Worm (Caenorhabditis elegans): ENCODE measurements around the gene nep-1.

nep-1 gene

DNA sequence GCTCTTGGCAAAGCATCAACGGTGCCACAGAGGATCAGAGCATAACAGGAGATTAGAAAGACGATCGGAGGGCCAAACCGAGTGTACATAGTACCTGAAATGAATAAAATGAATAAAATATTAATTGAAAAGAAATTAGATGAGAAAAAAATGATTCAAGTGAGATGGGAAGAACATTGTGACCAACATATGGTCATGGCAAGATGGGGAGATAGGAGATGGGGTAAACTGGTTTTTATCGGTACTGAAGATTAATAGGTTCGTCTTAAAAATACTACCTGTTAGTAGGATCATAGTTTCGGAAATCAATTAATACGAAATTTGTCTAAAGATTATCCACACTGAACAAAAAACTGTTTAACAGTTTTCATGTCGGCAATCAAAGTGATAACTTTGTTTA, at the start of gene nep-1:
nep-1 (minus strand) TSS at position 101 of the 400 bp plus-strand sequence.
- TF ChIP-seq ceh-9 (tag; optimal IDR thresholded peaks at IDR 0.05) (no peak), sox-4 (tag; optimal IDR thresholded peaks at IDR 0.05) (no peak), dve-1 (tag; optimal IDR thresholded peaks at IDR 0.05) (no peak), ceh-31 (tag; optimal IDR thresholded peaks at IDR 0.05) (no peak), ztf-16 (tag; optimal IDR thresholded peaks at IDR 0.05) (no peak), T23F11.4 (GFP tag; optimal IDR thresholded peaks at IDR 0.05) (no peak), fkh-6 (tag; optimal IDR thresholded peaks at IDR 0.05) (no peak), rnt-1 (tag; optimal IDR thresholded peaks at IDR 0.05) (no peak), unc-3 (GFP tag; conservative IDR thresholded peaks at IDR 0.05) (no peak), unc-3 (tag; optimal IDR thresholded peaks at IDR 0.05) (no peak), elt-2 (tag; optimal IDR thresholded peaks at IDR 0.05) (no peak), odd-2 (tag; optimal IDR thresholded peaks at IDR 0.05) (no peak), ceh-14 (tag; optimal IDR thresholded peaks at IDR 0.05) (no peak)

DNA sequence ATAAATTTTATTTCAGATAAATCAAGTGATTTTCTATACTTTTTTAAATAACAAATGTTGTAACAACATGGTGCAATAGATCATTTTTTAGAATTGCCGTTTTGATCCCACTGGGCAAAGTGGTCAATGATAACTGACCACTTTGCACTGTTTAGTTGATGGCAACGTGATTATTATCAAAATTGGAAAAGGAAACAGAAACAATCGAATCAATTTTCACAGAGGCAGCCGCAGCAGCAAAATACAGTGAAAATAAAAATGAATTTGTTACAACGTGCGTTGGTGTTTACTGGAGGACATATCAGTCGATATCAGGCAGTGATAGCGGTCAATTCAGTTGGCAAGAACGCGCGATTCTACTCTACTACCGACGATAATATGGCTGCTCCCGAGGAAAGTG, 48.8 kb upstream of the nep-1 start, which contains the start of gene VF13D12L.3:
VF13D12L.3 (plus strand) TSS at position 223 of the 400 bp plus-strand sequence.
- TF ChIP-seq ceh-18 (tag; optimal IDR thresholded peaks at IDR 0.05) (no peak), Y22D7AL.16 (tag; optimal IDR thresholded peaks at IDR 0.05) (no peak), pag-3 (tag; optimal IDR thresholded peaks at IDR 0.05; ENCODE audit: borderline replicate concordance) (no peak)

DNA sequence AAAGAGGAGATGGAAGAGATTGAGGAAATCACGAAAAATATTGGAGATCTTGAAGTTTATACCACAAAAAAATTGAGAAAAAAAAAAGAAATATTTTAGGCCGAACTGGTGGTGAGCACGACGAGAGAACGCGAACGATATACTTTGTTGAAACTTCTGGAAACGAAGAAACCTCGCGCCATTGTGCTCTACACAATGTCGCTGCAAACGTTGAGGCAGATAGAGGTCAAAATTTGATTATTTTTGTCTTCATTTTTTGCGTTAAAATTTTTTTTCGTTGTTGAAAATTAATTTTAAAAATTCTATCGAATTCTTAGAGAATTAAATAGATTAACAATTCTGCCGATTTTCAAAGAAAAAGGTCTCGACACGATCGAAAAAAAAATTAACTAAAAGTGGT, 43.7 kb upstream of the nep-1 start:
- TF ChIP-seq nhr-232 (tag; optimal IDR thresholded peaks at IDR 0.05) = no peak
- no peak for TF ChIP-seq zip-5 (tag; optimal IDR thresholded peaks at IDR 0.05)
- TF ChIP-seq ama-1 (optimal IDR thresholded peaks at IDR 0.05) = no peak
- TF ChIP-seq Y22D7AL.16 (tag; optimal IDR thresholded peaks at IDR 0.05) = no peak
- no peak for TF ChIP-seq ref-2 (tag; optimal IDR thresholded peaks at IDR 0.05)
- TF ChIP-seq unc-86 (tag; optimal IDR thresholded peaks at IDR 0.05) = no peak
- no peak for TF ChIP-seq hlh-30 (tag; optimal IDR thresholded peaks at IDR 0.05; ENCODE audit: insufficient read depth)
- no peak for TF ChIP-seq ets-4 (tag; optimal IDR thresholded peaks at IDR 0.05)
- no peak for TF ChIP-seq K09A11.1 (tag; optimal IDR thresholded peaks at IDR 0.05; ENCODE audit: insufficient read depth)
- no peak for TF ChIP-seq F13H6.1 (tag; optimal IDR thresholded peaks at IDR 0.05)
- TF ChIP-seq pag-3 (tag; optimal IDR thresholded peaks at IDR 0.05; ENCODE audit: borderline replicate concordance) = no peak
- no peak for TF ChIP-seq ceh-48 (tag; optimal IDR thresholded peaks at IDR 0.05)
- TF ChIP-seq ceh-18 (tag; optimal IDR thresholded peaks at IDR 0.05) = no peak
- no peak for TF ChIP-seq nhr-11 (tag; optimal IDR thresholded peaks at IDR 0.05)
- TF ChIP-seq sox-4 (tag; optimal IDR thresholded peaks at IDR 0.05) = no peak
- TF ChIP-seq dmd-4 (tag; optimal IDR thresholded peaks at IDR 0.05; ENCODE audit: borderline replicate concordance) = no peak

DNA sequence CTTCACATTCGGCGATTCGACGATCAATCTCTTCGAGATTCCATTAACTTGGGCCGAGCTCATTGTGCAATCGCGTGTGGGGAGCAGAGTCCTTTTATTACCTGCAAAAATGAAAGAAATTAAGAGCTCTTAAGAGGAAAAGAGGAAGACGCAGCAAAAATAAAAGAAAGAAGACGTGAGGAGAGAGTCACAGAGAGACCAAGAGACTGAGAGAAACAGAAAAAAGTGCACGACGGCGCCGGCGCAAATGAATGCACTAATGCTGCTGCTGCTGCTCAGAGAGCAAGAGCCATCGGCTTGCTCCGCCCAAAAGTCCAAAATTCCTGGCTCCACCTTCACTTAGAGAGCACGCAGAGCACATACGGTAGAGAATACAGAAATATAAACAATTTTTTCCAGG, 43.2 kb upstream of the nep-1 start, which contains the start of gene inos-1:
inos-1 (minus strand) TSS at position 101 of the 400 bp plus-strand sequence.
- no peak for TF ChIP-seq pag-3 (tag; optimal IDR thresholded peaks at IDR 0.05; ENCODE audit: borderline replicate concordance)
- TF ChIP-seq sdc-2 (tag; optimal IDR thresholded peaks at IDR 0.05) = no peak
- no peak for TF ChIP-seq lim-6 (tag; optimal IDR thresholded peaks at IDR 0.05)
- TF ChIP-seq unc-86 (tag; optimal IDR thresholded peaks at IDR 0.05) = no peak
- TF ChIP-seq odd-2 (tag; optimal IDR thresholded peaks at IDR 0.05) = no peak

DNA sequence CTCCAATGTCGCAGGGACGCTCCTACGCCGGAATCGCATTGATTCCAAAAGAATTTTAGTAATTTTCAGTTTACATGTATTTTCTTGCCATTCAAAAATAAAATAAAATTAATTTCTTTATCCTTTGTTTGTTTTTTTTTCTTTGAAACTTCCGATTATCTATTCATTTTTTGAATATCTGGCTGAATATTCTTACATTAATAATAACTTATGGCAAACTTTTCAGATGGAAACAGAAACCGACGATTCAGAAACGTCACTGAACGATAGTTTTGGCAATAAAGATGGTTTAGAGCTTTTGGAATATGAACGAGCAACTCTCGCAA, 38.9 kb upstream of the nep-1 start, which contains the start of gene xpf-1:
xpf-1 (plus strand) TSS at position 227 of the 326 bp plus-strand sequence.
- no peak for TF ChIP-seq tbx-7 (tag; optimal IDR thresholded peaks at IDR 0.05)

DNA sequence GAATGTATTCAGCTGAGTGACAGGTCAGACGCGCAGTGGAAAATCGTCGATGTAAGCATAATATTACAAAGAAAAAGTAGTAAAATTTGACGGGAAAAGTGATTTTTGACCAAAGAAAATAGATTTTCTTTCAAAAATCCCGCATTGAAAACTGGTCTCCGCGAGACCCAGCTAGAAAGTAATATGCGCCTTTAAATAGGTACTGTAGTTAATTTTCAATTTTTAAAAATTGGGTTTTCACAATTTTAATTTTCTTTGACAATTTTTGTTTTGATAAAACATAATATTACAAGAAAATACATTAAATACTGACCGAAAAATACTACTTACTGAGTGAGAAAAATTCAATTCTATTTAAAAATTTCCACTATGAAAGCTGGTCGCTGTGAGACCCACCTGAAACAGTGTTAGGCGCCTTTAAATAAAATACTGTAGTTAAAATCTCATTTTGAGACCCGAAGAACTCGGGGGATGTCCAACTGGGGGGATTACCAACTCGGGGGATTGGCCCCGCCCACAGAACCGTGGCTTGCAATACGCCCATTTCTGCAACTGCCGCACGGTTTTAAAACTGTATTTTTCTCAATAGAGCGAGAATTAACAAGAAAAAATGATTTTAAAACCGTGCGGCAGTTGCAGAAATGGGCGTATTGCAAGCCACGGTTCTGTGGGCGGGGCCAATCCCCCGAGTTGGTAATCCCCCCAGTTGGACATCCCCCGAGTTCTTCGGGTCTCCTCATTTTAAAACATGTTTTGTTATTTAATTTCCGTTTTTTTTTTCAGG, 38.4 kb upstream of the nep-1 start, which contains the start of gene tars-1:
tars-1 (minus strand) TSS at position 497 of the 784 bp plus-strand sequence.
- TF ChIP-seq unc-55 (GFP tag; optimal IDR thresholded peaks at IDR 0.05) = peak; percentile 20
